Fruit fly (Drosophila melanogaster) whole organism, prepupa: ENCODE results near the gene Usp5.

Experiments used
- Blimp-1 ChIP-seq: fragments of 200-800 bp; sonication (Bioruptor generic); optimal IDR thresholded peaks from 3 replicates; lab custom pipeline; 2017; ENCODE audit warnings: missing biosample characterization, missing genetic modification characterization, mild to moderate bottlenecking, moderate library complexity, missing genetic modification reagents
- CG10631 ChIP-seq: fragments of 200-800 bp; sonication (Bioruptor generic); optimal IDR thresholded peaks from 2 replicates; lab custom pipeline; 2016; ENCODE audit warnings: missing biosample characterization, missing genetic modification characterization
- CG10669 ChIP-seq: fragments of 200-800 bp; sonication (Bioruptor generic); optimal IDR thresholded peaks from 3 replicates; lab custom pipeline; 2018; ENCODE audit warnings: missing biosample characterization, mild to moderate bottlenecking, missing genetic modification characterization, moderate library complexity
- CG11902 ChIP-seq: fragments of 200-800 bp; sonication (Bioruptor generic); optimal IDR thresholded peaks from 3 replicates; lab custom pipeline; 2016; ENCODE audit warnings: missing biosample characterization, missing genetic modification characterization
- CG1621 ChIP-seq: fragments of 200-800 bp; sonication (Bioruptor generic); optimal IDR thresholded peaks from 3 replicates; lab custom pipeline; 2018; ENCODE audit warnings: missing biosample characterization, mild to moderate bottlenecking, missing genetic modification characterization
- CG16779 ChIP-seq: fragments of 200-800 bp; sonication (Bioruptor generic); optimal IDR thresholded peaks from 3 replicates; lab custom pipeline; 2017; ENCODE audit warnings: missing biosample characterization, mild to moderate bottlenecking, missing genetic modification characterization
- CG3032 ChIP-seq: fragments of 200-800 bp; optimal IDR thresholded peaks from 2 replicates; lab custom pipeline; 2019; ENCODE audit warnings: missing biosample characterization, mild to moderate bottlenecking, missing genetic modification characterization, moderate library complexity
- CG32006 ChIP-seq: fragments of 200-800 bp; sonication (Bioruptor generic); optimal IDR thresholded peaks from 3 replicates; lab custom pipeline; 2017; ENCODE audit warnings: missing biosample characterization, mild to moderate bottlenecking, missing genetic modification characterization
- CG3919 ChIP-seq: fragments of 200-800 bp; sonication (Bioruptor generic); optimal IDR thresholded peaks from 3 replicates; lab custom pipeline; 2016; ENCODE audit warnings: missing biosample characterization, missing genetic modification characterization
- CG6854 ChIP-seq: fragments of 200-800 bp; sonication (Bioruptor generic); optimal IDR thresholded peaks from 2 replicates; lab custom pipeline; 2017; ENCODE audit warnings: missing biosample characterization, mild to moderate bottlenecking, missing genetic modification characterization
- CG8119 ChIP-seq: fragments of 200-800 bp; sonication (Bioruptor generic); IDR thresholded peaks from 3 replicates; pipeline ENCODE4 v1.3.6; 2022; ENCODE audit warnings: missing biosample characterization, missing genetic modification characterization
- CG8319 ChIP-seq: fragments of 200-800 bp; sonication (Bioruptor generic); optimal IDR thresholded peaks from 3 replicates; lab custom pipeline; 2016; ENCODE audit warnings: missing biosample characterization, missing genetic modification characterization
- CG8632 ChIP-seq: fragments of 200-800 bp; sonication (Bioruptor generic); optimal IDR thresholded peaks from 3 replicates; lab custom pipeline; 2016; ENCODE audit warnings: missing biosample characterization, missing genetic modification characterization
- CG9139 ChIP-seq: fragments of 200-800 bp; sonication (Bioruptor generic); optimal IDR thresholded peaks from 3 replicates; lab custom pipeline; 2017; ENCODE audit warnings: missing biosample characterization, mild to moderate bottlenecking, missing genetic modification characterization
- Eip75B ChIP-seq: fragments of 200-800 bp; sonication (Bioruptor generic); optimal IDR thresholded peaks from 3 replicates; lab custom pipeline; 2016; ENCODE audit warnings: missing biosample characterization, missing genetic modification characterization
- Eip78C ChIP-seq: fragments of 200-800 bp; sonication (Bioruptor generic); peaks from one replicate; lab custom pipeline; 2016; ENCODE audit warnings: missing biosample characterization, missing genetic modification characterization
- Eip93F ChIP-seq: fragments of 200-800 bp; sonication (Bioruptor generic); optimal IDR thresholded peaks from 2 replicates; lab custom pipeline; 2016; ENCODE audit warnings: missing biosample characterization, mild to moderate bottlenecking, missing genetic modification characterization
- Gug ChIP-seq: fragments of 200-800 bp; sonication (Bioruptor generic); IDR thresholded peaks from 2 replicates; pipeline ENCODE4 v1.3.6; 2022; ENCODE audit warnings: missing biosample characterization, missing genetic modification characterization
- Hr39 ChIP-seq: fragments of 200-800 bp; sonication (Bioruptor generic); optimal IDR thresholded peaks from 2 replicates; lab custom pipeline; 2016; ENCODE audit warnings: missing biosample characterization, missing genetic modification characterization
- Lpt ChIP-seq: fragments of 200-800 bp; sonication (Bioruptor generic); optimal IDR thresholded peaks from 3 replicates; lab custom pipeline; 2016; ENCODE audit warnings: missing biosample characterization, missing genetic modification characterization
- OdsH ChIP-seq: fragments of 200-800 bp; sonication (Bioruptor generic); optimal IDR thresholded peaks from 3 replicates; lab custom pipeline; 2016; ENCODE audit warnings: missing biosample characterization, missing genetic modification characterization
- Smox ChIP-seq: fragments of 200-800 bp; sonication (Bioruptor generic); optimal IDR thresholded peaks from 3 replicates; lab custom pipeline; 2016; ENCODE audit warnings: missing biosample characterization, missing genetic modification characterization
- Sox102F ChIP-seq: fragments of 200-800 bp; sonication (Bioruptor generic); optimal IDR thresholded peaks from 2 replicates; lab custom pipeline; 2016; ENCODE audit warnings: missing biosample characterization, mild to moderate bottlenecking, missing genetic modification characterization
- Sox14 ChIP-seq: fragments of 200-800 bp; sonication (Bioruptor generic); optimal IDR thresholded peaks from 3 replicates; lab custom pipeline; 2016; ENCODE audit warnings: missing biosample characterization, missing genetic modification characterization
- Sox15 ChIP-seq: fragments of 200-800 bp; sonication (Bioruptor generic); optimal IDR thresholded peaks from 3 replicates; lab custom pipeline; 2016; ENCODE audit warnings: missing biosample characterization, missing genetic modification characterization
- cyc ChIP-seq: fragments of 200-800 bp; sonication (Bioruptor generic); optimal IDR thresholded peaks from 3 replicates; lab custom pipeline; 2016; ENCODE audit warnings: missing biosample characterization, missing genetic modification characterization
- dac ChIP-seq: fragments of 200-800 bp; sonication (Bioruptor generic); optimal IDR thresholded peaks from 2 replicates; lab custom pipeline; 2017; ENCODE audit warnings: missing biosample characterization, mild to moderate bottlenecking, missing genetic modification characterization
- dsx ChIP-seq: fragments of 200-800 bp; optimal IDR thresholded peaks from 3 replicates; lab custom pipeline; 2019; ENCODE audit warnings: missing biosample characterization, mild to moderate bottlenecking, missing genetic modification characterization, moderate library complexity; ENCODE audit not compliant: poor library complexity, severe bottlenecking
- eg ChIP-seq: fragments of 200-800 bp; sonication (Bioruptor generic); IDR thresholded peaks from 3 replicates; pipeline ENCODE4 v1.3.6; 2022; ENCODE audit warnings: missing biosample characterization, missing genetic modification characterization
- fd85E ChIP-seq: fragments of 200-800 bp; sonication (Bioruptor generic); optimal IDR thresholded peaks from 3 replicates; lab custom pipeline; 2016; ENCODE audit warnings: missing biosample characterization, missing genetic modification characterization
- pdm3 ChIP-seq: fragments of 200-800 bp; sonication (Bioruptor generic); optimal IDR thresholded peaks from 3 replicates; lab custom pipeline; 2016; ENCODE audit warnings: missing biosample characterization, missing genetic modification characterization
- salr ChIP-seq, 2 experiments: fragments of 200-800 bp; sonication (Bioruptor generic); optimal IDR thresholded peaks; 3 replicates each; lab custom pipeline; 2016 to 2018; ENCODE audit warnings: missing biosample characterization in 2 of 2, missing genetic modification characterization in 2 of 2, mild to moderate bottlenecking in 1 of 2
- spab ChIP-seq: fragments of 200-800 bp; sonication (Bioruptor generic); optimal IDR thresholded peaks from 2 replicates; lab custom pipeline; 2017; ENCODE audit warnings: missing biosample characterization, mild to moderate bottlenecking, missing genetic modification characterization, missing genetic modification reagents
- ss ChIP-seq, 2 experiments: fragments of 200-800 bp; sonication (Bioruptor generic); optimal IDR thresholded peaks; 2 replicates in 1 of 2; 3 replicates in 1 of 2; lab custom pipeline; 2017 to 2018; ENCODE audit warnings: mild to moderate bottlenecking in 2 of 2, missing biosample characterization in 2 of 2, missing genetic modification characterization in 2 of 2, moderate library complexity in 1 of 2
- svp ChIP-seq: fragments of 200-800 bp; sonication (Bioruptor generic); peaks from one replicate; lab custom pipeline; 2016; ENCODE audit warnings: missing biosample characterization, missing genetic modification characterization
- topi ChIP-seq: fragments of 200-800 bp; sonication (Bioruptor generic); optimal IDR thresholded peaks from 3 replicates; lab custom pipeline; 2016; ENCODE audit warnings: missing biosample characterization, missing genetic modification characterization

Usp5 gene

dm6 chr3L:3122688-3123316, 25.4 kb downstream of the Usp5 start:
- TF ChIP-seq dsx (peak; percentile 38), Gug (no peak), Eip78C (GFP tag; lab: Kevin White, UChicago) (peak; percentile 56), Sox14 (peak; percentile 92), CG8119 (GFP tag; lab: Robert Waterston, UW) (no peak), svp (GFP tag; lab: Kevin White, UChicago) (peak; percentile 46)

- peak; percentile 60 for TF ChIP-seq svp (GFP tag; lab: Kevin White, UChicago)
- TF ChIP-seq Sox102F (GFP tag; lab: Kevin White, UChicago), result no peak
- no peak for TF ChIP-seq Eip75B
- TF ChIP-seq pdm3 (GFP tag; lab: Kevin White, UChicago), result no peak
- no peak for TF ChIP-seq CG3919 (GFP tag; lab: Kevin White, UChicago)
- no peak for TF ChIP-seq Eip93F (GFP tag; lab: Kevin White, UChicago)
- peak; percentile 13 for TF ChIP-seq CG10631
- no peak for TF ChIP-seq Blimp-1
- TF ChIP-seq Eip78C (GFP tag; lab: Kevin White, UChicago), result no peak
- TF ChIP-seq CG6854 (GFP tag; lab: Kevin White, UChicago), result no peak
- TF ChIP-seq CG1621 (tag; lab: Kevin White, UChicago), result no peak
- no peak for TF ChIP-seq Sox15 (GFP tag; lab: Kevin White, UChicago)
- no peak for TF ChIP-seq eg (GFP tag; lab: Robert Waterston, UW)
- no peak for TF ChIP-seq fd85E (GFP tag; lab: Kevin White, UChicago)
- TF ChIP-seq CG32006 (GFP tag; lab: Kevin White, UChicago), result no peak
- TF ChIP-seq spab (GFP tag; lab: Kevin White, UChicago), result no peak
- peak in 1 of 2 experiments; percentile 28 for TF ChIP-seq ss (GFP tag; optimal IDR thresholded peaks at IDR 0.05; lab: Kevin White, UChicago)
These were observed 26.3 kb downstream of the Usp5 start for dm6 chr3L:3121769-3122432.

dm6 chr3L:3114367-3114766, 33.8 kb downstream of the Usp5 start, which contains the start of gene CG45067:
Gene CG45067 (minus strand): TSS chr3L:3114467.
- TF ChIP-seq fd85E (GFP tag; lab: Kevin White, UChicago) (no peak), CG8632 (GFP tag; lab: Kevin White, UChicago) (no peak), CG9139 (GFP tag; lab: Kevin White, UChicago) (no peak), Hr39 (GFP tag; lab: Kevin White, UChicago) (no peak), Smox (GFP tag; lab: Kevin White, UChicago) (no peak), CG16779 (no peak), Eip75B (no peak), CG6854 (GFP tag; lab: Kevin White, UChicago) (no peak), eg (GFP tag; lab: Robert Waterston, UW) (no peak), Eip93F (GFP tag; lab: Kevin White, UChicago) (no peak), CG8319 (GFP tag; lab: Kevin White, UChicago) (no peak), CG10669 (GFP tag; lab: Kevin White, UChicago) (no peak), dac (no peak), CG11902 (GFP tag; lab: Kevin White, UChicago) (no peak), OdsH (GFP tag; lab: Kevin White, UChicago) (no peak), topi (GFP tag; lab: Kevin White, UChicago) (no peak), CG3032 (no peak), salr (GFP tag; optimal IDR thresholded peaks at IDR 0.05; lab: Kevin White, UChicago) (no peak), cyc (GFP tag; lab: Kevin White, UChicago) (no peak), Lpt (GFP tag; lab: Kevin White, UChicago) (no peak)
